Worm (Caenorhabditis elegans): ENCODE results near the gene ttr-22.

DNA sequence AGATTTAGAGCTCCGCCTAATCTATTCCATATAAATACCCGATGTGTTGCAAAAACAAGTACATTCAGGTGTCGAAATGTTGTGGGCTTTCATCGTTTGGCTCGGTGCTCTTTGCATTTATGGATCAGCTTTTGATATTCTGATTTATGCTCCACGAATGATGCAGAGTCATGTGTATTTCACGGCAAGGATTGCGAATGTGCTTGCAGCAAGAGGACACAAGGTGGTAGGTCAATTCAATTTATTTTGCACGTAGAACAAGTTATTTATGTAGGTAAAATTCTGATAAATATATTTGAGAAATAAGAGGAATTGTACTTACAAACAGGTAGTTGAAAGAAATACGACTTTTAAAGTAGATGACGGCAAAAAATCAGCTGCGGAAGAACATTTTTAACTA is 17.7 kb downstream of the ttr-22 start, which contains the start of gene ugt-56:
- no peak for TF ChIP-seq dmd-4 (tag; optimal IDR thresholded peaks at IDR 0.05)
- TF ChIP-seq lin-13 (GFP tag; optimal IDR thresholded peaks at IDR 0.05), result no peak

Measured in whole organism, L2 larva.